Fruit fly (Drosophila melanogaster) whole organism, embryonic: ENCODE measurements around the gene Arp8.

Experiments
- ATbp ChIP-seq: fragments of 200-800 bp; sonication (Bioruptor generic); optimal IDR thresholded peaks from 2 replicates; lab custom pipeline; 2017; ENCODE audit warnings: missing biosample characterization, mild to moderate bottlenecking, missing genetic modification characterization, missing genetic modification reagents
- B-H1 ChIP-seq: fragments of 200-800 bp; sonication (Bioruptor generic); IDR thresholded peaks from 3 replicates; pipeline ENCODE4 v1.3.6; 2022; ENCODE audit warnings: missing biosample characterization, missing genetic modification characterization
- CG10267 ChIP-seq: fragments of 200-800 bp; sonication (Bioruptor generic); optimal IDR thresholded peaks from 2 replicates; lab custom pipeline; 2018; ENCODE audit warnings: missing biosample characterization, mild to moderate bottlenecking, missing genetic modification characterization, moderate library complexity
- CG10959 ChIP-seq: fragments of 200-800 bp; sonication (Bioruptor generic); IDR thresholded peaks from 2 replicates; pipeline ENCODE4 v1.3.6; 2022; ENCODE audit warnings: missing biosample characterization, missing genetic modification characterization
- CG11085 ChIP-seq: fragments of 200-800 bp; sonication (Bioruptor generic); IDR thresholded peaks from 2 replicates; pipeline ENCODE4 v1.3.6; 2022; ENCODE audit warnings: missing biosample characterization, missing genetic modification characterization
- CG11093 ChIP-seq: fragments of 200-800 bp; sonication (Bioruptor generic); IDR thresholded peaks from 3 replicates; pipeline ENCODE4 v1.3.6; 2022; ENCODE audit warnings: missing biosample characterization, missing genetic modification characterization
- CG1233 ChIP-seq: fragments of 200-800 bp; sonication (Bioruptor generic); optimal IDR thresholded peaks from 4 replicates; lab custom pipeline; 2018; ENCODE audit warnings: missing biosample characterization, mild to moderate bottlenecking, missing genetic modification characterization
- CG15696 ChIP-seq: fragments of 200-800 bp; sonication (Bioruptor generic); optimal IDR thresholded peaks from 2 replicates; lab custom pipeline; 2019; ENCODE audit warnings: missing biosample characterization, mild to moderate bottlenecking, missing genetic modification characterization, moderate library complexity
- CG17568 ChIP-seq: fragments of 200-800 bp; sonication (Bioruptor generic); optimal IDR thresholded peaks from 2 replicates; lab custom pipeline; 2018; ENCODE audit warnings: missing biosample characterization, mild to moderate bottlenecking, missing genetic modification characterization, moderate library complexity
- CG17802 ChIP-seq: fragments of 200-800 bp; sonication (Bioruptor generic); optimal IDR thresholded peaks from 2 replicates; lab custom pipeline; 2018; ENCODE audit warnings: missing biosample characterization, mild to moderate bottlenecking, missing genetic modification characterization, moderate library complexity
- CG18262 ChIP-seq: fragments of 200-800 bp; optimal IDR thresholded peaks from 3 replicates; lab custom pipeline; 2019; ENCODE audit warnings: missing biosample characterization, mild to moderate bottlenecking, missing genetic modification characterization, moderate library complexity
- CG31224 ChIP-seq: fragments of 200-800 bp; sonication (Bioruptor generic); IDR thresholded peaks from 2 replicates; pipeline ENCODE4 v1.3.6; 2022; ENCODE audit warnings: missing biosample characterization, missing genetic modification characterization
- CG3163 ChIP-seq: fragments of 200-800 bp; sonication (Bioruptor generic); optimal IDR thresholded peaks from 3 replicates; lab custom pipeline; 2016; ENCODE audit warnings: missing biosample characterization, missing genetic modification characterization
- CG34376 ChIP-seq: fragments of 200-800 bp; sonication (Bioruptor generic); optimal IDR thresholded peaks from 2 replicates; lab custom pipeline; 2018; ENCODE audit warnings: missing biosample characterization, mild to moderate bottlenecking, missing genetic modification characterization
- CG3995 ChIP-seq: fragments of 200-800 bp; sonication (Bioruptor generic); optimal IDR thresholded peaks from 3 replicates; lab custom pipeline; 2016; ENCODE audit warnings: missing biosample characterization, missing genetic modification characterization
- CG4282 ChIP-seq: fragments of 200-800 bp; sonication (Bioruptor generic); optimal IDR thresholded peaks from 2 replicates; lab custom pipeline; 2016; ENCODE audit warnings: missing biosample characterization, missing genetic modification characterization
- CG6765 ChIP-seq: fragments of 200-800 bp; sonication (Bioruptor generic); optimal IDR thresholded peaks from 3 replicates; lab custom pipeline; 2017; ENCODE audit warnings: missing biosample characterization, mild to moderate bottlenecking, missing genetic modification characterization
- CG7786 ChIP-seq: fragments of 200-800 bp; sonication (Bioruptor generic); optimal IDR thresholded peaks from 2 replicates; lab custom pipeline; 2016; ENCODE audit warnings: missing biosample characterization, missing genetic modification characterization
- CG7928 ChIP-seq: fragments of 200-800 bp; sonication (Bioruptor generic); optimal IDR thresholded peaks from 2 replicates; lab custom pipeline; 2017; ENCODE audit warnings: missing biosample characterization, mild to moderate bottlenecking, missing genetic modification characterization
- CG8290 ChIP-seq, 3 experiments: fragments of 200-800 bp; sonication (Bioruptor generic); optimal IDR thresholded peaks; 2 replicates each; lab custom pipeline; 2016 to 2019; ENCODE audit warnings: missing biosample characterization in 3 of 3, missing genetic modification characterization in 3 of 3, mild to moderate bottlenecking in 2 of 3, moderate library complexity in 1 of 3
- CG8359 ChIP-seq: fragments of 200-800 bp; sonication (Bioruptor generic); optimal IDR thresholded peaks from 2 replicates; lab custom pipeline; 2017; ENCODE audit warnings: missing biosample characterization, mild to moderate bottlenecking, missing genetic modification characterization, borderline replicate concordance
- CrebB ChIP-seq: fragments of 200-800 bp; sonication (Bioruptor generic); optimal IDR thresholded peaks from 3 replicates; lab custom pipeline; 2018; ENCODE audit warnings: missing biosample characterization, mild to moderate bottlenecking, missing genetic modification characterization
- Dek ChIP-seq: fragments of 200-800 bp; sonication (Bioruptor generic); optimal IDR thresholded peaks from 3 replicates; lab custom pipeline; 2019; ENCODE audit warnings: missing biosample characterization, mild to moderate bottlenecking, missing genetic modification characterization, moderate library complexity
- Dip2 ChIP-seq: fragments of 200-800 bp; sonication (Bioruptor generic); IDR thresholded peaks from 2 replicates; pipeline ENCODE4 v1.3.6; 2022; ENCODE audit warnings: missing biosample characterization, missing genetic modification characterization
- E2f2 ChIP-seq: fragments of 200-800 bp; sonication (Bioruptor generic); IDR thresholded peaks from 2 replicates; pipeline ENCODE4 v1.3.6; 2022; ENCODE audit warnings: missing biosample characterization, missing genetic modification characterization
- HLH54F ChIP-seq: fragments of 200-800 bp; sonication (Bioruptor generic); optimal IDR thresholded peaks from 3 replicates; lab custom pipeline; 2016; ENCODE audit warnings: missing biosample characterization, missing genetic modification characterization
- Jarid2 ChIP-seq: fragments of 200-800 bp; sonication (Bioruptor generic); optimal IDR thresholded peaks from 3 replicates; lab custom pipeline; 2017; ENCODE audit warnings: mild to moderate bottlenecking, missing biosample characterization, missing genetic modification reagents, missing genetic modification characterization
- Mad ChIP-seq: fragments of 200-800 bp; sonication (Bioruptor generic); optimal IDR thresholded peaks from 2 replicates; lab custom pipeline; 2016; ENCODE audit warnings: missing biosample characterization, missing genetic modification characterization
- NC2α ChIP-seq: fragments of 200-800 bp; sonication (Bioruptor generic); optimal IDR thresholded peaks from 2 replicates; lab custom pipeline; 2016; ENCODE audit warnings: missing biosample characterization, missing genetic modification characterization
- Nf-YB ChIP-seq: fragments of 200-800 bp; sonication (Bioruptor generic); optimal IDR thresholded peaks from 3 replicates; lab custom pipeline; 2019; ENCODE audit warnings: missing biosample characterization, mild to moderate bottlenecking, missing genetic modification characterization, moderate library complexity
- Nf-YC ChIP-seq: fragments of 200-800 bp; optimal IDR thresholded peaks from 3 replicates; lab custom pipeline; 2019; ENCODE audit warnings: missing biosample characterization, mild to moderate bottlenecking, missing genetic modification characterization, moderate library complexity
- Rx ChIP-seq: fragments of 200-800 bp; sonication (Bioruptor generic); IDR thresholded peaks from 2 replicates; pipeline ENCODE4 v1.3.6; 2022; ENCODE audit warnings: missing biosample characterization, missing genetic modification characterization
- Taf1 ChIP-seq: fragments of 200-800 bp; sonication (Bioruptor generic); IDR thresholded peaks from 2 replicates; pipeline ENCODE4 v1.3.6; 2022; ENCODE audit warnings: missing biosample characterization, missing genetic modification characterization
- amos ChIP-seq: fragments of 200-800 bp; sonication (Bioruptor generic); IDR thresholded peaks from 2 replicates; pipeline ENCODE4 v1.3.6; 2022; ENCODE audit warnings: missing biosample characterization, missing genetic modification characterization; ENCODE audit not compliant: partially characterized antibody
- br ChIP-seq: fragments of >200 bp; optimal IDR thresholded peaks from 2 replicates; lab custom pipeline; 2017
- chn ChIP-seq: fragments of 200-800 bp; sonication (Bioruptor generic); optimal IDR thresholded peaks from 2 replicates; lab custom pipeline; 2016; ENCODE audit warnings: missing biosample characterization, missing genetic modification characterization
- dan ChIP-seq: fragments of 200-800 bp; sonication (Bioruptor generic); IDR thresholded peaks from 2 replicates; pipeline ENCODE4 v1.3.6; 2022; ENCODE audit warnings: missing biosample characterization, missing genetic modification characterization
- dati ChIP-seq: fragments of 200-800 bp; sonication (Bioruptor generic); IDR thresholded peaks from 2 replicates; pipeline ENCODE4 v1.3.6; 2022; ENCODE audit warnings: missing biosample characterization, missing genetic modification characterization
- dimm ChIP-seq: fragments of 200-800 bp; sonication (Bioruptor generic); IDR thresholded peaks from 2 replicates; pipeline ENCODE4 v1.3.6; 2022; ENCODE audit warnings: missing biosample characterization, missing genetic modification characterization
- dm ChIP-seq: fragments of 200-800 bp; sonication (Bioruptor generic); optimal IDR thresholded peaks from 3 replicates; lab custom pipeline; 2016; ENCODE audit warnings: missing biosample characterization, missing genetic modification characterization
- eve ChIP-seq, 2 experiments: fragments of >200 bp; optimal IDR thresholded peaks; 2 replicates each; lab custom pipeline; 2017; ENCODE audit warnings: missing biosample characterization in 2 of 2, missing genetic modification characterization in 2 of 2
- grau ChIP-seq: fragments of 200-800 bp; optimal IDR thresholded peaks from 3 replicates; lab custom pipeline; 2019; ENCODE audit warnings: missing biosample characterization, mild to moderate bottlenecking, missing genetic modification characterization, moderate library complexity
- gt ChIP-seq: fragments of 200-800 bp; sonication (Bioruptor generic); IDR thresholded peaks from 2 replicates; pipeline ENCODE4 v1.3.6; 2022; ENCODE audit warnings: missing biosample characterization, missing genetic modification characterization
- hkb ChIP-seq, 2 experiments: fragments of 200-800 bp in 1 of 2; fragments of >200 bp in 1 of 2; sonication (Bioruptor generic) in 1 of 2; IDR thresholded peaks in 1 of 2; optimal IDR thresholded peaks in 1 of 2; 2 replicates each; pipeline versions ENCODE4 v1.3.6 to Lab custom; 2017 to 2022; ENCODE audit warnings: missing biosample characterization in 1 of 2, missing genetic modification characterization in 1 of 2
- jigr1 ChIP-seq: fragments of 200-800 bp; sonication (Bioruptor generic); IDR thresholded peaks from 3 replicates; pipeline ENCODE4 v1.3.6; 2022; ENCODE audit warnings: missing biosample characterization, missing genetic modification characterization
- klu ChIP-seq: fragments of 200-800 bp; sonication (Bioruptor generic); IDR thresholded peaks from 2 replicates; pipeline ENCODE4 v1.3.6; 2022; ENCODE audit warnings: missing biosample characterization, missing genetic modification characterization
- tgo ChIP-seq: fragments of 200-800 bp; sonication (Bioruptor generic); IDR thresholded peaks from 3 replicates; pipeline ENCODE4 v1.3.6; 2022; ENCODE audit warnings: missing biosample characterization, missing genetic modification characterization
- tx ChIP-seq: fragments of 200-800 bp; sonication (Bioruptor generic); optimal IDR thresholded peaks from 2 replicates; lab custom pipeline; 2016; ENCODE audit warnings: missing biosample characterization, missing genetic modification characterization
- vvl ChIP-seq: fragments of 200-800 bp; sonication (Bioruptor generic); IDR thresholded peaks from 2 replicates; pipeline ENCODE4 v1.3.6; 2022; ENCODE audit warnings: missing biosample characterization, missing genetic modification characterization
- yki ChIP-seq: fragments of >200 bp; optimal IDR thresholded peaks from 3 replicates; lab custom pipeline; 2018

Gene Arp8

DNA sequence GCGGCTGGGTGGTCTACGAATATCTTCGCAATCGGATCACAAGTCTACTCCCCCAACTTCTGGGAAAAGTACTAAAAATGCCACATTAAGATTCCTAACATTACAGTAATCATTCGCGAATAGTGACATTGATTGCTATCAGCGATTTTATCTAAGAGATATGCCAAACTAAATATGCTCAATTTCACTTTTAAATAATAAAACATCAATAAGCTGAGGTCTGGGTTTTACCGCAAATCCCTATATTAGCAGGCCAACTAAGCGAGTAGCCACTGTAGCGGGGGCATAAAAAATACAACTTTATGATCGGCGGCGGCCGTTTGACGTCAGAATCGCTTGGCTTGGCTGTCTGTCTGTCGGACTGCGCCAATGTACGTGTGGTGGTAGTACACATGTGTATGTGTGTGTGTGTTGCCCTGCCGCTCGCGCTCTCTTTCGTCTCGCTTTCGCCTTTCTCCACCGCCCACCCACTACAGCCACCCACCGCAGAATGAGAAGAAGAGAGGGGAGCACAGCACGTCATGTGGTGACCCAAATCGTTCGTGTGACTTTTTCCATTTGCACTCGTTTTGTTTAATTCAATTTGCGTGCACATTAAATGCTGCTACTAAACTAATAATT is 19.8 kb upstream of the Arp8 start (continued):
- peak; percentile 72 for TF ChIP-seq CG10267
- peak; percentile 50 for TF ChIP-seq Dip2
- TF ChIP-seq CG3995 (GFP tag; lab: Kevin White, UChicago) = peak; percentile 74
- TF ChIP-seq E2f2 (GFP tag; lab: Robert Waterston, UW) = peak; percentile 80
- TF ChIP-seq dm (GFP tag; lab: Kevin White, UChicago) = peak; percentile 90
- TF ChIP-seq br (lab: Kevin White, UChicago) = no peak
- TF ChIP-seq dan = peak; percentile 45; the same call in 1 of the 2 replicates
- TF ChIP-seq dati = peak; percentile 82
- TF ChIP-seq CG8290 (GFP tag; optimal IDR thresholded peaks at IDR 0.05; lab: Kevin White, UChicago) = peak; percentile 87
- TF ChIP-seq CG8290 (tag; optimal IDR thresholded peaks at IDR 0.05; lab: Kevin White, UChicago) = peak; percentile 68 to 99
- TF ChIP-seq Nf-YB (GFP tag; lab: Kevin White, UChicago) = peak; percentile 78
- TF ChIP-seq CG7928 (GFP tag; lab: Kevin White, UChicago) = peak; percentile 75
- TF ChIP-seq yki (lab: Kevin White, UChicago) = no peak
- TF ChIP-seq amos (GFP tag; lab: Robert Waterston, UW) = no peak
- TF ChIP-seq CG7786 (GFP tag; lab: Kevin White, UChicago) = peak; percentile 92
- TF ChIP-seq vvl (GFP tag; lab: Robert Waterston, UW) = peak; percentile 98
- TF ChIP-seq Nf-YC (tag; lab: Kevin White, UChicago) = peak; percentile 81
- TF ChIP-seq CG10959 (GFP tag; lab: Robert Waterston, UW) = peak; percentile 70
- TF ChIP-seq CG17802 (tag; lab: Kevin White, UChicago) = peak; percentile 72
- TF ChIP-seq Dek = peak; percentile 95
- peak; percentile 88 for TF ChIP-seq NC2α (GFP tag; lab: Kevin White, UChicago)
- peak; percentile 90 for TF ChIP-seq CG18262 (tag; lab: Kevin White, UChicago)
- TF ChIP-seq CG11093 (GFP tag; lab: Robert Waterston, UW) = peak; percentile 92
- TF ChIP-seq Jarid2 = peak; percentile 56
- peak; percentile 82 for TF ChIP-seq CG34376
- peak; percentile 95 for TF ChIP-seq HLH54F (GFP tag; lab: Kevin White, UChicago)
- peak; percentile 91 for TF ChIP-seq CG17568 (GFP tag; lab: Kevin White, UChicago)
- peak; percentile 70 for TF ChIP-seq CG8359
- TF ChIP-seq chn = peak; percentile 94
- peak; percentile 92 for TF ChIP-seq tx (GFP tag; lab: Kevin White, UChicago)
- peak; percentile 53 for TF ChIP-seq CG15696
- peak; percentile 93 for TF ChIP-seq klu (GFP tag; lab: Robert Waterston, UW)
- peak; percentile 85 for TF ChIP-seq CG6765 (GFP tag; lab: Kevin White, UChicago)
- peak; percentile 90 for TF ChIP-seq CG1233 (GFP tag; lab: Kevin White, UChicago)
- TF ChIP-seq tgo (GFP tag; lab: Robert Waterston, UW) = peak; percentile 95
- TF ChIP-seq hkb (optimal IDR thresholded peaks at IDR 0.05; lab: Kevin White, UChicago) = no peak
- peak; percentile 93 for TF ChIP-seq hkb (GFP tag; IDR thresholded peaks at IDR 0.05; lab: Robert Waterston, UW)
- peak; percentile 79 for TF ChIP-seq gt (GFP tag; lab: Robert Waterston, UW)
- TF ChIP-seq Mad (GFP tag; lab: Kevin White, UChicago) = peak; percentile 95
- TF ChIP-seq CrebB (tag; lab: Kevin White, UChicago) = peak; percentile 95
- peak; percentile 87 for TF ChIP-seq dimm (GFP tag; lab: Robert Waterston, UW)
- TF ChIP-seq Taf1 (GFP tag; lab: Robert Waterston, UW) = peak; percentile 93
- TF ChIP-seq CG11085 (GFP tag; lab: Robert Waterston, UW) = peak; percentile 95
- TF ChIP-seq ATbp (GFP tag; lab: Kevin White, UChicago) = peak; percentile 96
- peak; percentile 87 for TF ChIP-seq CG31224 (GFP tag; lab: Robert Waterston, UW)
- TF ChIP-seq Rx = peak; percentile 92
- TF ChIP-seq CG4282 (GFP tag; lab: Kevin White, UChicago) = peak; percentile 66
- peak; percentile 99 for TF ChIP-seq grau (tag; lab: Kevin White, UChicago)
- TF ChIP-seq eve (GFP tag; optimal IDR thresholded peaks at IDR 0.05; lab: Kevin White, UChicago) = peak in 1 of 2 experiments; percentile 89
- TF ChIP-seq jigr1 (GFP tag; lab: Robert Waterston, UW) = peak; percentile 91
- TF ChIP-seq B-H1 (GFP tag; lab: Robert Waterston, UW) = peak; percentile 93
- peak; percentile 72 for TF ChIP-seq CG3163 (GFP tag; lab: Kevin White, UChicago)
